Worm (Caenorhabditis elegans) whole organism, L4 larva: ENCODE data around the gene his-74.

Experiments
- F44E2.7 ChIP-seq: fragments of 200-800 bp; sonication (Bioruptor generic); IDR thresholded peaks from 2 replicates; pipeline ENCODE4 v2.1.2; 2022; ENCODE audit warnings: missing genetic modification characterization, missing compliant biosample characterization
- F49E8.2 ChIP-seq: sonication (generic microtip); optimal IDR thresholded peaks from 2 replicates; lab custom pipeline; 2016; ENCODE audit warnings: missing compliant biosample characterization, mild to moderate bottlenecking, missing genetic modification characterization, borderline replicate concordance
- R02D3.7 ChIP-seq: fragments of 150-350 bp; sonication (generic microtip); optimal IDR thresholded peaks from 3 replicates; lab custom pipeline; 2014; ENCODE audit warnings: missing biosample characterization, missing genetic modification characterization
- T20F7.1 ChIP-seq: fragments of 200-800 bp; sonication (Bioruptor generic); optimal IDR thresholded peaks from 2 replicates; lab custom pipeline; 2018; ENCODE audit warnings: mild to moderate bottlenecking, missing genetic modification characterization, missing compliant biosample characterization
- T26A8.4 ChIP-seq: fragments of 200-800 bp; sonication (Bioruptor generic); IDR thresholded peaks from 2 replicates; pipeline ENCODE4 v1.3.6; 2022; ENCODE audit warnings: missing genetic modification characterization, missing compliant biosample characterization
- Y48G9A.11 ChIP-seq: fragments of 200-800 bp; sonication (Bioruptor generic); IDR thresholded peaks from 2 replicates; pipeline ENCODE4 v1.3.6; 2022; ENCODE audit warnings: missing genetic modification reagents, missing genetic modification characterization, missing compliant biosample characterization
- Y5F2A.4 ChIP-seq: fragments of 200-800 bp; sonication (Bioruptor generic); optimal IDR thresholded peaks from 2 replicates; lab custom pipeline; 2018; ENCODE audit warnings: mild to moderate bottlenecking, missing genetic modification characterization, missing compliant biosample characterization
- Y75B8A.6 ChIP-seq: fragments of 200-800 bp; sonication (Bioruptor generic); IDR thresholded peaks from 2 replicates; pipeline ENCODE4 v1.3.6; 2022; ENCODE audit warnings: missing genetic modification reagents, missing genetic modification characterization, missing compliant biosample characterization
- ZK546.5 ChIP-seq, 2 experiments: sonication (generic microtip); optimal IDR thresholded peaks; 2 replicates each; lab custom pipeline; 2017; ENCODE audit warnings: missing biosample characterization in 2 of 2, missing genetic modification characterization in 2 of 2
- aha-1 ChIP-seq: fragments of 150-350 bp; peaks from one replicate; lab custom pipeline; 2014; ENCODE audit warnings: missing biosample characterization, missing genetic modification characterization
- ceh-20 ChIP-seq: fragments of 200-800 bp; sonication (Bioruptor generic); IDR thresholded peaks from 2 replicates; pipeline ENCODE4 v1.3.6; 2022; ENCODE audit warnings: missing genetic modification reagents, missing genetic modification characterization, missing compliant biosample characterization
- ceh-28 ChIP-seq: fragments of 150-350 bp; optimal IDR thresholded peaks from 2 replicates; lab custom pipeline; 2014; ENCODE audit warnings: missing biosample characterization, missing genetic modification reagents, missing genetic modification characterization
- ceh-32 ChIP-seq: sonication (generic microtip); optimal IDR thresholded peaks from 2 replicates; lab custom pipeline; 2016; ENCODE audit warnings: mild to moderate bottlenecking, missing genetic modification characterization, missing compliant biosample characterization; ENCODE audit not compliant: poor library complexity
- cey-2 ChIP-seq: sonication (generic microtip); optimal IDR thresholded peaks from 3 replicates; lab custom pipeline; 2017; ENCODE audit warnings: missing genetic modification characterization, mild to moderate bottlenecking, missing compliant biosample characterization, antibody characterized with exemption, borderline replicate concordance; ENCODE audit not compliant: insufficient read depth
- ctbp-1 ChIP-seq: fragments of 200-800 bp; sonication (Bioruptor generic); IDR thresholded peaks from 2 replicates; pipeline ENCODE4 v1.3.6; 2022; ENCODE audit warnings: missing genetic modification reagents, missing genetic modification characterization, missing compliant biosample characterization
- daf-12 ChIP-seq: fragments of 150-350 bp; optimal IDR thresholded peaks from 2 replicates; lab custom pipeline; 2014; ENCODE audit warnings: missing biosample characterization, missing genetic modification reagents, missing genetic modification characterization
- daf-16 ChIP-seq, 3 experiments: sonication (generic microtip); optimal IDR thresholded peaks; 2 replicates each; lab custom pipeline; 2016 to 2017; ENCODE audit warnings: missing genetic modification characterization in 3 of 3, missing genetic modification reagents in 3 of 3, mild to moderate bottlenecking in 2 of 3, missing compliant biosample characterization in 2 of 3, missing biosample characterization in 1 of 3, moderate library complexity in 1 of 3
- daf-19 ChIP-seq: fragments of 200-800 bp; sonication (Bioruptor generic); conservative IDR thresholded peaks from 2 replicates; pipeline ENCODE4 v1.3.6; 2022; ENCODE audit warnings: missing genetic modification characterization, missing compliant biosample characterization
- duxl-1 ChIP-seq: sonication (generic microtip); optimal IDR thresholded peaks from 2 replicates; lab custom pipeline; 2016; ENCODE audit warnings: mild to moderate bottlenecking, missing genetic modification characterization, moderate library complexity, missing compliant biosample characterization; ENCODE audit not compliant: poor library complexity
- hif-1 ChIP-seq, 2 experiments: sonication (generic microtip); optimal IDR thresholded peaks; 2 replicates each; lab custom pipeline; 2016 to 2017; ENCODE audit warnings: missing compliant biosample characterization in 2 of 2, missing genetic modification characterization in 2 of 2, missing genetic modification reagents in 2 of 2, missing genotype in 2 of 2, mild to moderate bottlenecking in 1 of 2
- hlh-11 ChIP-seq: fragments of 200-800 bp; sonication (Bioruptor generic); optimal IDR thresholded peaks from 2 replicates; lab custom pipeline; 2018; ENCODE audit warnings: mild to moderate bottlenecking, missing genetic modification characterization, missing compliant biosample characterization
- lim-7 ChIP-seq: fragments of 200-800 bp; sonication (Bioruptor generic); IDR thresholded peaks from 2 replicates; pipeline ENCODE4 v1.3.6; 2022; ENCODE audit warnings: missing genetic modification characterization, missing compliant biosample characterization
- lsy-2 ChIP-seq, 2 experiments: fragments of 150-350 bp in 1 of 2; sonication (generic microtip) in 1 of 2; optimal IDR thresholded peaks; 2 replicates each; lab custom pipeline; 2014 to 2017; ENCODE audit warnings: missing biosample characterization in 2 of 2, missing genetic modification characterization in 2 of 2
- madf-9 ChIP-seq: fragments of 200-800 bp; sonication (Bioruptor generic); conservative IDR thresholded peaks from 2 replicates; pipeline ENCODE4 v1.3.6; 2022; ENCODE audit warnings: missing genetic modification reagents, missing genetic modification characterization, missing compliant biosample characterization
- mdt-29 ChIP-seq: fragments of 200-800 bp; sonication (Bioruptor generic); IDR thresholded peaks from 2 replicates; pipeline ENCODE4 v1.3.6; 2022; ENCODE audit warnings: missing genetic modification reagents, missing genetic modification characterization, missing compliant biosample characterization
- mep-1 ChIP-seq: fragments of 150-350 bp; sonication (generic microtip); optimal IDR thresholded peaks from 3 replicates; lab custom pipeline; 2014; ENCODE audit warnings: missing biosample characterization, missing genetic modification characterization
- mes-2 ChIP-seq: sonication (generic microtip); optimal IDR thresholded peaks from 2 replicates; lab custom pipeline; 2016; ENCODE audit warnings: missing genotype, mild to moderate bottlenecking, missing genetic modification characterization, missing compliant biosample characterization; ENCODE audit not compliant: poor library complexity, severe bottlenecking
- nhr-11 ChIP-seq: fragments of 150-350 bp; optimal IDR thresholded peaks from 2 replicates; lab custom pipeline; 2014; ENCODE audit warnings: missing biosample characterization, missing genetic modification characterization
- nhr-111 ChIP-seq: fragments of 200-800 bp; sonication (Bioruptor generic); optimal IDR thresholded peaks from 2 replicates; lab custom pipeline; 2018; ENCODE audit warnings: mild to moderate bottlenecking, missing genetic modification characterization, missing compliant biosample characterization
- nhr-237 ChIP-seq: sonication (generic microtip); optimal IDR thresholded peaks from 2 replicates; lab custom pipeline; 2017; ENCODE audit warnings: missing biosample characterization, missing genetic modification characterization
- nhr-25 ChIP-seq: sonication (generic microtip); optimal IDR thresholded peaks from 2 replicates; lab custom pipeline; 2017; ENCODE audit warnings: missing genetic modification characterization, mild to moderate bottlenecking, missing compliant biosample characterization, antibody characterized with exemption, moderate library complexity, borderline replicate concordance; ENCODE audit not compliant: insufficient read depth
- nhr-41 ChIP-seq: fragments of 200-800 bp; sonication (Bioruptor generic); IDR thresholded peaks from 2 replicates; pipeline ENCODE4 v1.3.6; 2022; ENCODE audit warnings: missing genetic modification reagents, missing genetic modification characterization, missing compliant biosample characterization
- nhr-48 ChIP-seq: sonication (generic microtip); optimal IDR thresholded peaks from 2 replicates; lab custom pipeline; 2016; ENCODE audit warnings: mild to moderate bottlenecking, missing genetic modification characterization, missing compliant biosample characterization
- nhr-6 ChIP-seq: fragments of 150-350 bp; optimal IDR thresholded peaks from 2 replicates; lab custom pipeline; 2014; ENCODE audit warnings: missing biosample characterization, missing genetic modification characterization
- nhr-76 ChIP-seq: fragments of 150-350 bp; optimal IDR thresholded peaks from 2 replicates; lab custom pipeline; 2014; ENCODE audit warnings: missing biosample characterization, missing genetic modification characterization
- pha-4 ChIP-seq, 2 experiments: fragments of 150-350 bp in 1 of 2; fragments of 200-800 bp in 1 of 2; sonication (Bioruptor generic) in 1 of 2; IDR thresholded peaks in 1 of 2; optimal IDR thresholded peaks in 1 of 2; 2 replicates each; pipeline versions ENCODE4 v1.3.6 to Lab custom; 2014 to 2022; ENCODE audit warnings: missing genetic modification characterization in 2 of 2, missing genetic modification reagents in 2 of 2, missing biosample characterization in 1 of 2, missing compliant biosample characterization in 1 of 2
- php-3 ChIP-seq: fragments of 200-800 bp; sonication (Bioruptor generic); IDR thresholded peaks from 2 replicates; pipeline ENCODE4 v1.3.6; 2022; ENCODE audit warnings: missing genetic modification reagents, missing genetic modification characterization, missing compliant biosample characterization
- set-16 ChIP-seq: fragments of 200-800 bp; sonication (Bioruptor generic); IDR thresholded peaks from 2 replicates; pipeline ENCODE4 v1.3.6; 2022; ENCODE audit warnings: missing genetic modification reagents, missing genetic modification characterization, missing compliant biosample characterization
- spr-3 ChIP-seq: fragments of 200-800 bp; sonication (Bioruptor generic); optimal IDR thresholded peaks from 2 replicates; lab custom pipeline; 2018; ENCODE audit warnings: mild to moderate bottlenecking, missing genetic modification characterization, missing compliant biosample characterization
- tra-1 ChIP-seq: fragments of 200-800 bp; sonication (Bioruptor generic); IDR thresholded peaks from 2 replicates; pipeline ENCODE4 v1.3.6; 2022; ENCODE audit warnings: missing genetic modification reagents, missing genetic modification characterization, missing compliant biosample characterization
- vab-7 ChIP-seq: fragments of 200-800 bp; sonication (Bioruptor generic); IDR thresholded peaks from 2 replicates; pipeline ENCODE4 v1.3.6; 2022; ENCODE audit warnings: missing genetic modification reagents, missing genetic modification characterization, missing compliant biosample characterization
- zag-1 ChIP-seq: fragments of 150-350 bp; optimal IDR thresholded peaks from 2 replicates; lab custom pipeline; 2014; ENCODE audit warnings: missing biosample characterization, missing genetic modification characterization
- zfp-2 ChIP-seq: sonication (generic microtip); optimal IDR thresholded peaks from 2 replicates; lab custom pipeline; 2016; ENCODE audit warnings: mild to moderate bottlenecking, missing genetic modification characterization, missing compliant biosample characterization
- zip-2 ChIP-seq: fragments of 150-350 bp; optimal IDR thresholded peaks from 2 replicates; lab custom pipeline; 2014; ENCODE audit warnings: missing biosample characterization, missing genetic modification characterization
- ztf-11 ChIP-seq: fragments of 150-350 bp; optimal IDR thresholded peaks from 2 replicates; lab custom pipeline; 2014; ENCODE audit warnings: missing biosample characterization, missing genetic modification characterization

Gene his-74

DNA sequence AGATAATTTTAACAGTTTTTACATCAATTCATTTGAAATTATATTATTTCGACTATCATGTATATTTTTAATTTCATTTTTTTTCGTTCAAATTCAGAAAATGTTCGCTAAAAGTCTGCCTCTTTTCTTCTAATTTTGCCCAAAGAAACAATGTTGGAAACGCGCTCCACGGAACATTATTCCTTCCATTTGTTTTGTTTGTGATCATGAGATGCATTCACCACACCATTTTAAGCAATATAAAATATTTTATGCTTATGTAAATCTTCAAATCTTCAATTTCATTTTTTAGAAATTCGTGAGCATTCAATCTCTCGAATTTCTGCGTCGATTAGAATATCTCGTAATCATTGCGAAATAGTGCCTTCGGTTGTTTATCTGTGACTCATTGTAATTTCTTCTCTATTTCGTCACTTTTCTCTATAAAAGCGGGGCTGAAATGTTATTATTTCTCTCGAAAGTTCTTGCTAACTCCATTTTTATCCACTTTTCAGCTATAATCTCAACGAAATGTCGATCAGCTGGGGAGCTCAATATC lies 37.3 kb upstream of the his-74 start, which contains the start of gene istr-1 (continued):
- no peak for TF ChIP-seq php-3 (GFP tag; lab: Robert Waterston, UW)
- TF ChIP-seq ctbp-1 (GFP tag; lab: Robert Waterston, UW) = no peak
- no peak for TF ChIP-seq Y5F2A.4 (GFP tag; lab: Kevin White, UChicago)
- no peak for TF ChIP-seq ceh-28 (tag; lab: Kevin White, UChicago)
- TF ChIP-seq nhr-6 (tag; lab: Kevin White, UChicago) = peak; percentile 30
- TF ChIP-seq T26A8.4 = no peak
- TF ChIP-seq tra-1 (GFP tag; lab: Robert Waterston, UW) = no peak
- no peak for TF ChIP-seq zfp-2 (tag; lab: Kevin White, UChicago)
- TF ChIP-seq mdt-29 (GFP tag; lab: Robert Waterston, UW) = no peak
- TF ChIP-seq mep-1 (tag; lab: Kevin White, UChicago) = no peak
- TF ChIP-seq mes-2 (tag; lab: Kevin White, UChicago) = no peak
- peak; percentile 38 for TF ChIP-seq T20F7.1 (GFP tag; lab: Kevin White, UChicago)
- TF ChIP-seq set-16 (GFP tag; lab: Robert Waterston, UW) = no peak
- TF ChIP-seq daf-16 (GFP tag; optimal IDR thresholded peaks at IDR 0.05; lab: Kevin White, UChicago) = no peak
- TF ChIP-seq daf-16 (tag; optimal IDR thresholded peaks at IDR 0.05; lab: Kevin White, UChicago) = peak; percentile 39
- no peak for TF ChIP-seq daf-19 (GFP tag; lab: Robert Waterston, UW)
- TF ChIP-seq hlh-11 (tag; lab: Kevin White, UChicago) = no peak
- TF ChIP-seq nhr-48 (tag; lab: Kevin White, UChicago) = no peak
- no peak for TF ChIP-seq Y48G9A.11 (GFP tag; lab: Robert Waterston, UW)
- TF ChIP-seq nhr-76 (tag; lab: Kevin White, UChicago) = no peak
- no peak for TF ChIP-seq pha-4 (GFP tag; IDR thresholded peaks at IDR 0.05; lab: Robert Waterston, UW)
- no peak for TF ChIP-seq pha-4 (tag; optimal IDR thresholded peaks at IDR 0.05; lab: Kevin White, UChicago)
- TF ChIP-seq nhr-11 (tag; lab: Kevin White, UChicago) = peak; percentile 52
- no peak for TF ChIP-seq hif-1 (tag; optimal IDR thresholded peaks at IDR 0.05; lab: Kevin White, UChicago)
- TF ChIP-seq zip-2 (tag; lab: Kevin White, UChicago) = no peak
- TF ChIP-seq daf-12 = no peak
- TF ChIP-seq duxl-1 (tag; lab: Kevin White, UChicago) = no peak
- TF ChIP-seq ceh-20 = no peak
- no peak for TF ChIP-seq zag-1 (tag; lab: Kevin White, UChicago)
- TF ChIP-seq nhr-25 (tag; lab: Kevin White, UChicago) = no peak
- no peak for TF ChIP-seq F49E8.2 (tag; lab: Kevin White, UChicago)
- no peak for TF ChIP-seq cey-2 (tag; lab: Kevin White, UChicago)
- no peak for TF ChIP-seq madf-9 (GFP tag; lab: Robert Waterston, UW)
- TF ChIP-seq vab-7 (GFP tag; lab: Robert Waterston, UW) = no peak
- no peak for TF ChIP-seq nhr-111
- no peak for TF ChIP-seq ztf-11 (tag; lab: Kevin White, UChicago)
- TF ChIP-seq nhr-237 (tag; lab: Kevin White, UChicago) = no peak
- no peak for TF ChIP-seq R02D3.7
- no peak for TF ChIP-seq aha-1
- no peak for TF ChIP-seq nhr-41 (GFP tag; lab: Robert Waterston, UW)
- TF ChIP-seq ceh-32 (tag; lab: Kevin White, UChicago) = no peak
- TF ChIP-seq spr-3 (GFP tag; lab: Kevin White, UChicago) = no peak
- peak in 1 of 2 experiments; percentile 47 for TF ChIP-seq lsy-2 (tag; optimal IDR thresholded peaks at IDR 0.05; lab: Kevin White, UChicago)
- TF ChIP-seq F44E2.7 (GFP tag; lab: Robert Waterston, UW) = no peak
- TF ChIP-seq ZK546.5 (tag; optimal IDR thresholded peaks at IDR 0.05; lab: Kevin White, UChicago) = no peak
- TF ChIP-seq Y75B8A.6 (GFP tag; lab: Robert Waterston, UW) = no peak
- TF ChIP-seq lim-7 (GFP tag; lab: Robert Waterston, UW) = no peak
- TF ChIP-seq, all 104 proteins: peak for 8
